Worm (Caenorhabditis elegans): Measurements from ENCODE around the gene H09F14.1.

The H09F14.1 gene

DNA sequence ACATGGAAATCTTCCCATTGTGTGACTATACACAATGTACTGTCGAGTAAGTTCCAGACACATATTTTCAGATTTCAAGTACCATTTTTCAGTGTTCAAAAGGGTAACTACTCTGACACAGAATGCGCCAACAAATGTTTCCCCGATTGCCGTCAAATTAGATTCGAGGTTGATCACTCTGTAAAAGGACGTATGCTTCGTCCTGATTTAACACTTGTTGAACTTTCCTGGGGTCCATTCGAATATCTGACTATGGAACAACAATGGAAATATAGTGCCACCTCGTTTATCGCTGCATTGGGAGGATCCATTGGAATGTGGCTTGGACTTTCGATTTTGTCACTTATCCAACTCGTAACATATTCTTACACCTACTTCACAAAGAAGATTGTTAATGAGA, 41.2 kb downstream of the H09F14.1 start:
- TF ChIP-seq sptf-1 (tag; optimal IDR thresholded peaks at IDR 0.05) = no peak
- peak; percentile 5 for TF ChIP-seq blmp-1 (tag; optimal IDR thresholded peaks at IDR 0.05)

- TF ChIP-seq nhr-77 (tag; optimal IDR thresholded peaks at IDR 0.05) = no peak
- no peak for TF ChIP-seq ceh-88 (GFP tag; IDR thresholded peaks at IDR 0.05)
- TF ChIP-seq ztf-11 (tag; optimal IDR thresholded peaks at IDR 0.05) = no peak
- TF ChIP-seq lsy-2 (tag; optimal IDR thresholded peaks at IDR 0.05) = no peak
- TF ChIP-seq jun-1 (tag; optimal IDR thresholded peaks at IDR 0.05) = no peak
- no peak for TF ChIP-seq nhr-19 (GFP tag; conservative IDR thresholded peaks at IDR 0.05)
- no peak for TF ChIP-seq elt-3 (tag; optimal IDR thresholded peaks at IDR 0.05)
- TF ChIP-seq elt-2 (tag; optimal IDR thresholded peaks at IDR 0.05) = no peak
- no peak for TF ChIP-seq mab-9 (GFP tag; IDR thresholded peaks at IDR 0.05)
- TF ChIP-seq C34B4.2 (tag; optimal IDR thresholded peaks at IDR 0.05) = no peak
- TF ChIP-seq xbp-1 (tag; optimal IDR thresholded peaks at IDR 0.05) = no peak
- no peak for TF ChIP-seq tlp-1 (tag; optimal IDR thresholded peaks at IDR 0.05)
- TF ChIP-seq nhr-90 (tag; optimal IDR thresholded peaks at IDR 0.05; ENCODE audit: poor library complexity) = no peak
- TF ChIP-seq nhr-76 (tag; optimal IDR thresholded peaks at IDR 0.05) = no peak
- no peak for TF ChIP-seq nhr-20 (tag; optimal IDR thresholded peaks at IDR 0.05)
- TF ChIP-seq dsc-1 (tag; optimal IDR thresholded peaks at IDR 0.05) = no peak
- no peak for TF ChIP-seq rnt-1 (tag; optimal IDR thresholded peaks at IDR 0.05)
Observed at ce11 chrV:10572614-10573013, 42.8 kb downstream of the H09F14.1 start, which contains the start of gene del-6. Gene del-6 (plus strand): TSS chrV:10572914.

DNA sequence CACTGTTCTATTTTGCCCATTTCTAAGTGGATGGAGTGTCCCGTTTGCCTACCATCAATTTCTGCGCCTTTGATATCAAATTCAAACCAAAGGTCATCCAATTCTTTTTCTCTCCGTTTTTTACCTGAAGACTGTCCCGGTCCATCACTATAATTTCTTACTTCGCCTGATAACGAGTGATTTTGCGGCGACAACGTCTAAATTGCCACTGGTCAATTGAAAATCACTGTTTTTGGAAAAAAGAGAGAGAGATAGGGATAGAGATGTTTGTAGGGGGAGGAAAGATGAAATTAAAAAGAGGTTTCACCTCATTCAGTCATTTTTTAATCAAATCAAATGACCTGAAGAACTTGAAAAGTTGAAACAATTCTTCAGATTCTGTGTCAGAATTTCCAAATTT, 43.9 kb downstream of the H09F14.1 start:
- TF ChIP-seq elt-3 (tag; optimal IDR thresholded peaks at IDR 0.05) (peak in 2 of 6 experiments; percentile 44 to 65), ceh-90 (tag; optimal IDR thresholded peaks at IDR 0.05) (no peak), egl-13 (tag; optimal IDR thresholded peaks at IDR 0.05) (no peak), blmp-1 (tag; optimal IDR thresholded peaks at IDR 0.05) (peak; percentile 70), nhr-85 (tag) (peak; percentile 76), nhr-11 (tag; optimal IDR thresholded peaks at IDR 0.05) (no peak), C34B4.2 (tag; optimal IDR thresholded peaks at IDR 0.05) (no peak), lsy-2 (tag; optimal IDR thresholded peaks at IDR 0.05) (peak in 1 of 2 experiments; percentile 2), efl-1 (optimal IDR thresholded peaks at IDR 0.05) (no peak), efl-1 (GFP tag; optimal IDR thresholded peaks at IDR 0.05 in 1 of 2) (no peak), lir-3 (tag; optimal IDR thresholded peaks at IDR 0.05; ENCODE audit: poor library complexity) (no peak), hlh-4 (tag; optimal IDR thresholded peaks at IDR 0.05) (no peak), nhr-71 (tag; optimal IDR thresholded peaks at IDR 0.05) (no peak), alr-1 (tag; optimal IDR thresholded peaks at IDR 0.05; ENCODE audit: borderline replicate concordance) (no peak), lin-35 (GFP tag; optimal IDR thresholded peaks at IDR 0.05) (peak in 1 of 2 experiments; percentile 18), rnt-1 (tag; optimal IDR thresholded peaks at IDR 0.05) (no peak), zag-1 (tag; optimal IDR thresholded peaks at IDR 0.05) (no peak), nhr-90 (tag; optimal IDR thresholded peaks at IDR 0.05; ENCODE audit: poor library complexity) (no peak), lin-14 (GFP tag; optimal IDR thresholded peaks at IDR 0.05) (peak; percentile 59), nhr-20 (tag; optimal IDR thresholded peaks at IDR 0.05) (peak; percentile 2), nhr-77 (tag; optimal IDR thresholded peaks at IDR 0.05) (no peak)

DNA sequence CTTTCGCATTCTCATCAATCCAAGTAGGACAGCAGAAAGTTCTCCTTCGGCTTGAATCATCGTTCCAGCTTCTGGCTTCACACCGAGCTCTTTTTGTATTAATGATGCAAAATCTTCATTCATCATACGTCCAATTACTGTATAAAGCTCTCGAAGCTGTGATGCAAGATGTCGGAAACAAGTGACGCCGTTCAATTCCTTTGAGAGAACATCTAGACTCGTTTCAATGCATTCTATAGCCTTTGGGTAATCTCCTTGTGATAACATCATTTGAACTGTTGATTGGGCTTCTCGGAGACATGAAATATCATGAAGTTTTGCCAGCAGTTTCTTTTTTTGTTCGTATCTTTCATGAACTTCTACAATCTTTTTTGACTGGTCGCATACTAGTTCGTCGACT, 46.9 kb downstream of the H09F14.1 start:
- TF ChIP-seq egl-13 (tag; optimal IDR thresholded peaks at IDR 0.05) = no peak
- TF ChIP-seq mep-1 (tag; optimal IDR thresholded peaks at IDR 0.05) = no peak
- TF ChIP-seq pqm-1 (tag; optimal IDR thresholded peaks at IDR 0.05) = no peak
- TF ChIP-seq nhr-90 (tag; optimal IDR thresholded peaks at IDR 0.05; ENCODE audit: poor library complexity) = no peak
- no peak for TF ChIP-seq unc-30 (tag; optimal IDR thresholded peaks at IDR 0.05)
- no peak for TF ChIP-seq ztf-11 (tag; optimal IDR thresholded peaks at IDR 0.05)
- no peak for TF ChIP-seq unc-98 (GFP tag; IDR thresholded peaks at IDR 0.05)

Measured in whole organism, L1 larva.